Fruit fly (Drosophila melanogaster) ovary, adult (tissue): ENCODE results near the gene Grip128.

Experiments
- CG17801 ChIP-seq: fragments of 200-800 bp; optimal IDR thresholded peaks from 2 replicates; lab custom pipeline; 2019; ENCODE audit warnings: missing biosample characterization, mild to moderate bottlenecking, missing genetic modification characterization, moderate library complexity; ENCODE audit not compliant: partially characterized antibody

The Grip128 gene

DNA sequence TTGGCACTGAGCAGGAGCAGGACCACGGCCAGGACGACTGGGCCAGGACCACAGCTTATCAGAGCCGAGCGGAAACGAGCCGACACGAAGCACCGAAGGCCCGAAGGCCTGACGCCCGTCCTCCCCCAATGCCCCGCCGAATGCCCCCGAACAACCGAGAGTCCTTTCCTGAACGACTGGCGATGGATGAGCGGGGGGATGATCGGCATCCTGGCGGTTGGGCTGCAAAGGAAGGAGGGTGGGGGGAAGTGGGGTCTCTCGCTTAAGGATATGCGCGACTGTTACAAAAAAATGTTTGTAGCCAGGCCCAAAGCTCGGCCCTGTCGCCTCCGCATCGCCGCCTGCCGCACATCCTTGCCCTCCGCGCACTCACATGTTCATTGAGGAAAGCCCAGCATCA is 30.7 kb downstream of the Grip128 start, which contains the start of gene Cngl:
TSS of gene Cngl (minus strand) at position 8 of the 400 bp plus-strand sequence.
- TF ChIP-seq CG17801 (GFP tag; lab: Kevin White, UChicago): no peak
